Fruit fly (Drosophila melanogaster): ENCODE measurements around the gene cyc.

cyc gene

DNA sequence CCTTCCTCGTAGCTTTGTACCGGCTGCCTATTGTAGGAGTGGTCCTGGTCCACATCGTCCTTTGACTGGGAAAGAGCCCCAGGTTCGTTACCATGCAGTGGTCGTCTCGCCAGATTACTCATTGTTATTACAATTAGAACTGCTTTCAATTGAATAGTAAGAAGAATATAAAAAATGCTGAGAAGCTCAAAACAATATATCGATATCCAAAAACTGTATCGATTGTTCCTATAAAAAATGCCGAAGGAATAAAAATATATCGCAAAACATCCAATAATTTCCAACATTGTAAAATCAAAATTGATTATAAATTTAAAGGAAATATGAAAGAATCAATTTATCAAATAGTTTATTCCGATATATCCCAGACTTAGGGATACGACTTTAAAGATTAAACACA is 10.8 kb downstream of the cyc start, which contains the start of the genes TORIP and Ccdc58 (continued):
- no peak for TF ChIP-seq salm (tag; optimal IDR thresholded peaks at IDR 0.05)
- no peak for TF ChIP-seq Aef1 (GFP tag; IDR thresholded peaks at IDR 0.05)
- TF ChIP-seq pum (GFP tag; optimal IDR thresholded peaks at IDR 0.05) = no peak
- TF ChIP-seq CG43689 (GFP tag; IDR thresholded peaks at IDR 0.05) = no peak
- no peak for TF ChIP-seq CG8944 (GFP tag; optimal IDR thresholded peaks at IDR 0.05)
- no peak for TF ChIP-seq CG11504 (tag; optimal IDR thresholded peaks at IDR 0.05)
- no peak for TF ChIP-seq vfl (GFP tag; optimal IDR thresholded peaks at IDR 0.05)
- no peak for TF ChIP-seq slp2 (GFP tag; optimal IDR thresholded peaks at IDR 0.05)
- no peak for TF ChIP-seq CG15479 (GFP tag; optimal IDR thresholded peaks at IDR 0.05)
- TF ChIP-seq CG4328 (GFP tag; optimal IDR thresholded peaks at IDR 0.05) = no peak
- peak; percentile 72 for TF ChIP-seq inv (GFP tag; IDR thresholded peaks at IDR 0.05; ENCODE audit: partially characterized antibody)
- peak; percentile 63; the same call in 2 of the 3 replicates for TF ChIP-seq knrl (GFP tag; IDR thresholded peaks at IDR 0.05; ENCODE audit: partially characterized antibody)
- no peak for TF ChIP-seq bsh (GFP tag; optimal IDR thresholded peaks at IDR 0.05)
- TF ChIP-seq CG6791 (GFP tag; IDR thresholded peaks at IDR 0.05; ENCODE audit: partially characterized antibody) = peak; percentile 72
- TF ChIP-seq eyg (GFP tag; optimal IDR thresholded peaks at IDR 0.05) = no peak
- TF ChIP-seq Adf1 (GFP tag; IDR thresholded peaks at IDR 0.05) = no peak
- TF ChIP-seq Dref (GFP tag; IDR thresholded peaks at IDR 0.05) = peak; percentile 64

DNA sequence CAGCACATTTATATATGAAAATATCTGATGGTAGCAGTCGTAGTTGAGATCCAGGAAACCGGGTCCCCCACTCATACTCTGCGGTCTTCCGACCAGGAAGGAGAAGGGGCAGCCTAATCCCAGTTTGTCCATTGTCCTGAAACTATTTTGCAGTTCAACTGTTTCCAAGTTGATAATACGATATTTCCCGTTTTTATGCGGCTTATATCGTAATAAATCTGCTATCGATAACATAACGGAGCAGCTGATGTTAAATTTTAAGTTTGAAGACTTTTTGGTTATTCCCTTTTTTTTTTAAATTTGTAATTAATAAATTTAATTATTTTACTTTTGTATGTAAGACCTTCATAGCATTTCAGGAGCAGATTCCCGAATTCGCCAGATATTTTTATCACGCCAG is 14.6 kb downstream of the cyc start, which contains the start of gene CG14102:
TSS of gene CG14102 (minus strand) at position 187 of the 400 bp plus-strand sequence.
- no peak for TF ChIP-seq Max (GFP tag; optimal IDR thresholded peaks at IDR 0.05)
- peak; percentile 66 for TF ChIP-seq MBD-R2 (GFP tag; IDR thresholded peaks at IDR 0.05)
- peak; percentile 63; the same call in 1 of the 2 replicates for TF ChIP-seq sna (GFP tag; IDR thresholded peaks at IDR 0.05; ENCODE audit: partially characterized antibody)
- TF ChIP-seq pzg (GFP tag; optimal IDR thresholded peaks at IDR 0.05) = peak; percentile 7
- no peak for TF ChIP-seq Bdp1 (GFP tag; optimal IDR thresholded peaks at IDR 0.05)
- TF ChIP-seq BEAF-32 (GFP tag; optimal IDR thresholded peaks at IDR 0.05) = peak; percentile 61
- peak; percentile 67 for TF ChIP-seq amos (GFP tag; IDR thresholded peaks at IDR 0.05; ENCODE audit: partially characterized antibody)
- peak; percentile 85 for TF ChIP-seq CG34224 (GFP tag; IDR thresholded peaks at IDR 0.05; ENCODE audit: partially characterized antibody)
- no peak for TF ChIP-seq Rfx (GFP tag; IDR thresholded peaks at IDR 0.05)
- peak; percentile 13; the same call in 1 of the 2 replicates for TF ChIP-seq E2f2 (GFP tag; IDR thresholded peaks at IDR 0.05)
- peak; percentile 21 for TF ChIP-seq Ets65A (GFP tag)
- peak; percentile 41; the same call in 1 of the 3 replicates for TF ChIP-seq zen2 (GFP tag; IDR thresholded peaks at IDR 0.05; ENCODE audit: partially characterized antibody)
- TF ChIP-seq CG2116 (GFP tag; optimal IDR thresholded peaks at IDR 0.05) = peak; percentile 51
- peak; percentile 56 for TF ChIP-seq Dref (GFP tag; IDR thresholded peaks at IDR 0.05)
- TF ChIP-seq Dp (GFP tag; optimal IDR thresholded peaks at IDR 0.05) = peak; percentile 17
- peak; percentile 27; the same call in 1 of the 2 replicates for TF ChIP-seq bbx (GFP tag; IDR thresholded peaks at IDR 0.05; ENCODE audit: partially characterized antibody)
- 0 out of 2 replicates have a peak, but pooled peaks have one; percentile 29 for TF ChIP-seq CG2129 (GFP tag; IDR thresholded peaks at IDR 0.05; ENCODE audit: partially characterized antibody)
- no peak for TF ChIP-seq CG12219 (GFP tag; optimal IDR thresholded peaks at IDR 0.05)
- no peak for TF ChIP-seq en (GFP tag; optimal IDR thresholded peaks at IDR 0.05)
- TF ChIP-seq CG13123 (GFP tag; optimal IDR thresholded peaks at IDR 0.05) = no peak
- TF ChIP-seq stwl (tag; optimal IDR thresholded peaks at IDR 0.05) = peak; percentile 6
- TF ChIP-seq CG7963 (GFP tag; IDR thresholded peaks at IDR 0.05; ENCODE audit: partially characterized antibody) = 0 out of 3 replicates have a peak, but pooled peaks have one; percentile 21
- TF ChIP-seq hbn (GFP tag; IDR thresholded peaks at IDR 0.05; ENCODE audit: partially characterized antibody) = peak; percentile 70
- peak; percentile 27 for TF ChIP-seq lbe (GFP tag; optimal IDR thresholded peaks at IDR 0.05)
- peak; percentile 50; the same call in 1 of the 3 replicates for TF ChIP-seq Opbp (GFP tag; IDR thresholded peaks at IDR 0.05; ENCODE audit: partially characterized antibody)
- no peak for TF ChIP-seq CG14667 (GFP tag; IDR thresholded peaks at IDR 0.05)
- peak in 1 of 2 experiments; percentile 72 for TF ChIP-seq crp (GFP tag; optimal IDR thresholded peaks at IDR 0.05)
- peak; percentile 35; the same call in 1 of the 3 replicates for TF ChIP-seq vnd (GFP tag; IDR thresholded peaks at IDR 0.05; ENCODE audit: partially characterized antibody)
- TF ChIP-seq Dll (GFP tag; IDR thresholded peaks at IDR 0.05; ENCODE audit: partially characterized antibody) = peak; percentile 78
- TF ChIP-seq crc (GFP tag; optimal IDR thresholded peaks at IDR 0.05) = no peak
- peak; percentile 59 for TF ChIP-seq CG13287 (GFP tag; IDR thresholded peaks at IDR 0.05; ENCODE audit: partially characterized antibody)
- TF ChIP-seq twi (tag; optimal IDR thresholded peaks at IDR 0.05) = no peak
